Worm (Caenorhabditis elegans) whole organism, late embryonic: Measurements from ENCODE around the gene pph-4.2.

Experiments
- K09A11.1 ChIP-seq: sonication (generic microtip); optimal IDR thresholded peaks from 2 replicates; lab custom pipeline; 2017; ENCODE audit warnings: antibody characterized with exemption, mild to moderate bottlenecking, missing genetic modification characterization, missing compliant biosample characterization; ENCODE audit not compliant: insufficient read depth
- ceh-45 ChIP-seq: fragments of 200-800 bp; sonication (Bioruptor generic); IDR thresholded peaks from 2 replicates; pipeline ENCODE4 v1.3.6; 2022; ENCODE audit warnings: missing genetic modification reagents, missing genetic modification characterization, missing compliant biosample characterization

ce11 chrIII:12369476-12369875, 7.6 kb downstream of the pph-4.2 start:
- TF ChIP-seq K09A11.1 (no peak), ceh-45 (GFP tag; lab: Robert Waterston, UW) (no peak)
